Worm (Caenorhabditis elegans) whole organism, L2 larva: ENCODE results near the gene srh-192.

ENCODE experiments used
- C34F6.9 ChIP-seq: fragments of 150-350 bp; optimal IDR thresholded peaks from 2 replicates; lab custom pipeline; 2014; ENCODE audit warnings: missing biosample characterization, missing genetic modification characterization
- alr-1 ChIP-seq: fragments of 150-350 bp; optimal IDR thresholded peaks from 2 replicates; lab custom pipeline; 2014; ENCODE audit warnings: missing biosample characterization, missing genetic modification characterization
- ama-1 ChIP-seq: fragments of 150-350 bp; optimal IDR thresholded peaks from 2 replicates; lab custom pipeline; 2018; ENCODE audit warnings: inconsistent platforms
- blmp-1 ChIP-seq: sonication (generic microtip); optimal IDR thresholded peaks from 2 replicates; lab custom pipeline; 2017; ENCODE audit warnings: missing genetic modification characterization, mild to moderate bottlenecking, missing compliant biosample characterization, antibody characterized with exemption, moderate library complexity; ENCODE audit not compliant: insufficient read depth
- ceh-16 ChIP-seq: fragments of 150-350 bp; optimal IDR thresholded peaks from 2 replicates; lab custom pipeline; 2014; ENCODE audit warnings: missing biosample characterization, missing genetic modification characterization
- ceh-82 ChIP-seq: fragments of 150-350 bp; optimal IDR thresholded peaks from 2 replicates; lab custom pipeline; 2014; ENCODE audit warnings: missing biosample characterization, missing genetic modification characterization
- crh-2 ChIP-seq: sonication (generic microtip); optimal IDR thresholded peaks from 2 replicates; lab custom pipeline; 2017; ENCODE audit warnings: missing biosample characterization, missing genetic modification characterization
- dmd-4 ChIP-seq: sonication (generic microtip); optimal IDR thresholded peaks from 2 replicates; lab custom pipeline; 2017; ENCODE audit warnings: missing biosample characterization, missing genetic modification characterization
- egl-27 ChIP-seq: sonication (generic microtip); optimal IDR thresholded peaks from 3 replicates; lab custom pipeline; 2017; ENCODE audit warnings: missing biosample characterization, missing genetic modification reagents, missing genetic modification characterization
- elt-1 ChIP-seq: fragments of 150-350 bp; optimal IDR thresholded peaks from 2 replicates; lab custom pipeline; 2014; ENCODE audit warnings: missing biosample characterization, missing genetic modification characterization
- elt-3 ChIP-seq: sonication (generic microtip); optimal IDR thresholded peaks from 2 replicates; lab custom pipeline; 2017; ENCODE audit warnings: missing biosample characterization, missing genetic modification characterization
- fos-1 ChIP-seq: fragments of 150-350 bp; optimal IDR thresholded peaks from 2 replicates; lab custom pipeline; 2014; ENCODE audit warnings: missing biosample characterization, missing genetic modification characterization
- gmeb-1 ChIP-seq: fragments of 150-350 bp; optimal IDR thresholded peaks from 2 replicates; lab custom pipeline; 2014; ENCODE audit warnings: missing biosample characterization, missing genetic modification characterization
- lin-11 ChIP-seq: fragments of 150-350 bp; sonication (generic microtip); optimal IDR thresholded peaks from 2 replicates; lab custom pipeline; 2014; ENCODE audit warnings: missing biosample characterization, missing genetic modification characterization, inconsistent platforms, mixed read lengths
- lin-13 ChIP-seq: fragments of 150-350 bp; optimal IDR thresholded peaks from 2 replicates; lab custom pipeline; 2014; ENCODE audit warnings: missing biosample characterization, missing genetic modification reagents, missing genetic modification characterization
- lin-39 ChIP-seq: fragments of 150-350 bp; optimal IDR thresholded peaks from 2 replicates; lab custom pipeline; 2014; ENCODE audit warnings: missing biosample characterization, missing genetic modification reagents, missing genetic modification characterization
- lsy-2 ChIP-seq, 2 experiments: fragments of 150-350 bp in 1 of 2; sonication (generic microtip) in 1 of 2; optimal IDR thresholded peaks; 2 replicates each; lab custom pipeline; 2014 to 2017; ENCODE audit warnings: missing biosample characterization in 2 of 2, missing genetic modification characterization in 2 of 2
- mab-5 ChIP-seq: fragments of 150-350 bp; optimal IDR thresholded peaks from 2 replicates; lab custom pipeline; 2014; ENCODE audit warnings: missing biosample characterization, missing genetic modification characterization
- mbf-1 ChIP-seq: sonication (generic microtip); optimal IDR thresholded peaks from 2 replicates; lab custom pipeline; 2017; ENCODE audit warnings: missing biosample characterization, missing genetic modification characterization
- mdl-1 ChIP-seq, 2 experiments: fragments of 150-350 bp in 1 of 2; sonication (generic microtip) in 1 of 2; optimal IDR thresholded peaks; 2 replicates each; lab custom pipeline; 2017; ENCODE audit warnings: missing biosample characterization in 2 of 2, missing genetic modification characterization in 2 of 2
- nhr-11 ChIP-seq: fragments of 150-350 bp; optimal IDR thresholded peaks from 2 replicates; lab custom pipeline; 2014; ENCODE audit warnings: missing biosample characterization, missing genetic modification characterization
- nhr-129 ChIP-seq: fragments of 150-350 bp; optimal IDR thresholded peaks from 2 replicates; lab custom pipeline; 2014; ENCODE audit warnings: missing biosample characterization, missing genetic modification characterization
- nhr-21 ChIP-seq: fragments of 150-350 bp; optimal IDR thresholded peaks from 2 replicates; lab custom pipeline; 2014; ENCODE audit warnings: missing biosample characterization, missing genetic modification characterization
- nhr-23 ChIP-seq: fragments of 150-350 bp; optimal IDR thresholded peaks from 2 replicates; lab custom pipeline; 2014; ENCODE audit warnings: missing biosample characterization, missing genetic modification reagents, missing genetic modification characterization
- nhr-25 ChIP-seq: fragments of 150-350 bp; sonication (generic microtip); optimal IDR thresholded peaks from 3 replicates; lab custom pipeline; 2014; ENCODE audit warnings: missing biosample characterization, missing genetic modification characterization
- nhr-77 ChIP-seq: fragments of 150-350 bp; optimal IDR thresholded peaks from 2 replicates; lab custom pipeline; 2014; ENCODE audit warnings: missing biosample characterization, missing genetic modification characterization
- sem-4 ChIP-seq: fragments of 150-350 bp; optimal IDR thresholded peaks from 2 replicates; lab custom pipeline; 2014; ENCODE audit warnings: missing biosample characterization, missing genetic modification reagents, missing genetic modification characterization
- skn-1 ChIP-seq: sonication (generic microtip); optimal IDR thresholded peaks from 2 replicates; lab custom pipeline; 2017; ENCODE audit warnings: missing biosample characterization, missing genetic modification characterization
- sma-3 ChIP-seq: sonication (generic microtip); optimal IDR thresholded peaks from 2 replicates; lab custom pipeline; 2016; ENCODE audit warnings: missing genetic modification reagents, missing genetic modification characterization, missing compliant biosample characterization
- sma-9 ChIP-seq, 2 experiments: fragments of 150-350 bp in 1 of 2; sonication (generic microtip) in 1 of 2; optimal IDR thresholded peaks; 2 replicates each; lab custom pipeline; 2014 to 2016; ENCODE audit warnings: missing genetic modification characterization in 2 of 2, mild to moderate bottlenecking in 1 of 2, missing biosample characterization in 1 of 2, missing compliant biosample characterization in 1 of 2, missing genetic modification reagents in 1 of 2, moderate library complexity in 1 of 2
- unc-39 ChIP-seq: fragments of 150-350 bp; optimal IDR thresholded peaks from 2 replicates; lab custom pipeline; 2014; ENCODE audit warnings: missing biosample characterization, missing genetic modification characterization
- unc-62 ChIP-seq: fragments of 150-350 bp; optimal IDR thresholded peaks from 2 replicates; lab custom pipeline; 2014; ENCODE audit warnings: missing biosample characterization, missing genetic modification reagents, missing genetic modification characterization
- ztf-11 ChIP-seq: sonication (generic microtip); optimal IDR thresholded peaks from 2 replicates; lab custom pipeline; 2017; ENCODE audit warnings: missing biosample characterization, missing genetic modification characterization

srh-192 gene

DNA sequence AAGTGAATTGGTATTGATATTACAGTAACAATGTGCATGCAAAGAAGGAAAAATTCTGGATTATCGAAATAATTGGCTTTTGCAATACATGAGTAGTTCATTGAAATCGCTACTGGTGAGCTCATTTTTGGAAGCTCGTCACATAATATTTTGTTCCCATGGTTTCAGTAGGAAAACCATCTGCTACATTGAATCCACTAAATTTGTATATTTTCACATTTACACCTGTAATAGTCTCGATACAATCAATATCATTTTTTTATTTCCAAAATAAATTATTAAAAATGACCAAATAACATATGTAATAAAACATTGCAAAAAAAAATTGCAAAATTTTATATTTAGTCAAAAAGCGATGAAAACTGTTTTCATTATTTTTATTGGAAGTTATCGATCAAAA, at the start of gene srh-192:
Gene srh-192 (minus strand): TSS at position 101 of the 400 bp plus-strand sequence.
- TF ChIP-seq ceh-82 (tag; lab: Kevin White, UChicago) (no peak), fos-1 (tag; lab: Kevin White, UChicago) (no peak), nhr-77 (no peak)

DNA sequence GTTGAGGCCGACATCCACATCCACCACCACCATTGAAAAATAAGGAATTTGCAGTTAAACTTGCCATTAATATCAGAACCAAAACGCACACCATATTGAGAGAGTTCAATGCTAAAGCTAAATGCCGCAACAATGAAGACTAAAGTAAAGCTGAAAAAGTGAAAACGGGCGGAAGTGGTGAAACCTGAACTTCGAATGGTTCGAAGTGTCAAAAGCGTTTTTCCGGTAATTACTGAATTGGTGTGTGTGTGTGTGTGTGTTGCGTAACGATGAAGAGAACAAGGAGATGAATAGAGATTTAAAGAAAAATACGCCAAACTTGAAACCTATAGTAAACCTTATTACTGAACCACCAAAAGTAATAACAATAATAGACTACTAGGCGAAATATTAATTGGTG, 49.6 kb upstream of the srh-192 start, which contains the start of gene grl-13:
Gene grl-13 (minus strand): TSS at position 101 of the 400 bp plus-strand sequence.
- TF ChIP-seq elt-3 (no peak), C34F6.9 (no peak), unc-39 (tag; lab: Kevin White, UChicago) (no peak), lin-13 (GFP tag; lab: Kevin White, UChicago) (no peak), dmd-4 (tag; lab: Kevin White, UChicago) (no peak), lin-39 (no peak), ceh-16 (no peak), nhr-23 (no peak), skn-1 (tag; lab: Kevin White, UChicago) (no peak), blmp-1 (no peak), ztf-11 (no peak), nhr-11 (tag; lab: Kevin White, UChicago) (no peak), mab-5 (tag; lab: Kevin White, UChicago) (no peak), mbf-1 (tag; lab: Kevin White, UChicago) (no peak), ama-1 (lab: Kevin White, UChicago) (no peak)

- TF ChIP-seq nhr-11 (tag; lab: Kevin White, UChicago) = no peak
- TF ChIP-seq nhr-21 (tag; lab: Kevin White, UChicago) = no peak
- TF ChIP-seq elt-1 = peak; percentile 10
- TF ChIP-seq mbf-1 (tag; lab: Kevin White, UChicago) = no peak
- TF ChIP-seq sma-9 (GFP tag; optimal IDR thresholded peaks at IDR 0.05; lab: Kevin White, UChicago) = peak; percentile 53
- TF ChIP-seq sma-9 (tag; optimal IDR thresholded peaks at IDR 0.05; lab: Kevin White, UChicago) = no peak
- no peak for TF ChIP-seq fos-1 (tag; lab: Kevin White, UChicago)
- peak in 1 of 2 experiments; percentile 31 for TF ChIP-seq mdl-1 (tag; optimal IDR thresholded peaks at IDR 0.05; lab: Kevin White, UChicago)
- TF ChIP-seq ceh-16 = peak; percentile 43
- no peak for TF ChIP-seq egl-27
- peak; percentile 31 for TF ChIP-seq nhr-25 (tag; lab: Kevin White, UChicago)
These were observed 46.5 kb upstream of the srh-192 start, which contains the start of gene F32D1.3 for ce11 chrV:4361505-4361904. F32D1.3 (minus strand) TSS chrV:4361569.

- TF ChIP-seq nhr-21 (tag; lab: Kevin White, UChicago) (no peak), mbf-1 (tag; lab: Kevin White, UChicago) (no peak), alr-1 (no peak), lsy-2 (tag; optimal IDR thresholded peaks at IDR 0.05; lab: Kevin White, UChicago) (no peak), skn-1 (tag; lab: Kevin White, UChicago) (no peak), lin-11 (tag; lab: Kevin White, UChicago) (no peak), ceh-16 (no peak), gmeb-1 (tag; lab: Kevin White, UChicago) (no peak), blmp-1 (no peak), ama-1 (lab: Kevin White, UChicago) (no peak), sma-3 (GFP tag; lab: Kevin White, UChicago) (no peak), nhr-11 (tag; lab: Kevin White, UChicago) (no peak)
These were observed 45.1 kb upstream of the srh-192 start for ce11 chrV:4360018-4360417.

ce11 chrV:4359127-4359526, 44.2 kb upstream of the srh-192 start:
- no peak for TF ChIP-seq egl-27
- TF ChIP-seq crh-2 (tag; lab: Kevin White, UChicago) = no peak

DNA sequence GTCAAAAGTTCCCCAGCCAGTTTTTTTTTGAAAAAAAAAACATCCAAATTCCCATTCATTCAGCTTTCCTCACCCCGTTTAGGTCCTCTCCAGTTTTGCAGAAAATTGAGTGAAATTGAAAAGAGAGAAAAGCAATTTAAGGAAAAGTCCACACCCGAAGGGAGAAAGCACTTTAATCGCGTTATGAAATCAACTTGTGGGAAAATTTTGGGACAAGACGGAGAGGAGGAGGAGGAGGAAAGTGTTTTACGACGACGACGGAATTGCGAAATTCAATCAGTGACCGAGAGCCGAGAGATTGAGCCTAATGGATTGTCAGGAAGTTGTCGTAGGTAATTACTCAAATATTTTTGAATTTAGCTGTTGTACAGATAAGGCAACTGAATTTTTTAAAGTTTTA, 42.4 kb upstream of the srh-192 start:
- no peak for TF ChIP-seq unc-62
- peak in 1 of 2 experiments; percentile 20 for TF ChIP-seq lsy-2 (tag; optimal IDR thresholded peaks at IDR 0.05; lab: Kevin White, UChicago)
- TF ChIP-seq nhr-129 (tag; lab: Kevin White, UChicago) = peak; percentile 13
- TF ChIP-seq C34F6.9 = peak; percentile 13
- peak; percentile 12 for TF ChIP-seq egl-27
- TF ChIP-seq lin-39 = no peak
- TF ChIP-seq sem-4 (tag; lab: Kevin White, UChicago) = peak; percentile 64
- TF ChIP-seq sma-9 (GFP tag; optimal IDR thresholded peaks at IDR 0.05; lab: Kevin White, UChicago) = peak; percentile 43
- TF ChIP-seq sma-9 (tag; optimal IDR thresholded peaks at IDR 0.05; lab: Kevin White, UChicago) = no peak
